Worm (Caenorhabditis elegans) whole organism, midembryonic: ENCODE measurements around the gene M04C3.1.

Experiments
- T22C8.4 ChIP-seq: fragments of 200-800 bp; sonication (Bioruptor generic); IDR thresholded peaks from 2 replicates; pipeline ENCODE4 v1.3.6; 2022; ENCODE audit warnings: missing genetic modification characterization, missing compliant biosample characterization
- cog-1 ChIP-seq: sonication (generic microtip); optimal IDR thresholded peaks from 2 replicates; lab custom pipeline; 2016; ENCODE audit warnings: missing genetic modification characterization, missing compliant biosample characterization
- flt-1 ChIP-seq: fragments of 200-800 bp; sonication (Bioruptor generic); IDR thresholded peaks from 2 replicates; pipeline ENCODE4 v1.3.6; 2022; ENCODE audit warnings: missing genetic modification characterization, missing compliant biosample characterization
- klf-2 ChIP-seq: fragments of 200-800 bp; sonication (Bioruptor generic); conservative IDR thresholded peaks from 2 replicates; pipeline ENCODE4 v1.3.6; 2022; ENCODE audit warnings: missing genetic modification reagents, missing genetic modification characterization, missing compliant biosample characterization
- med-1 ChIP-seq: sonication (generic microtip); optimal IDR thresholded peaks from 2 replicates; lab custom pipeline; 2017; ENCODE audit warnings: missing genetic modification characterization, mild to moderate bottlenecking, missing compliant biosample characterization, antibody characterized with exemption, missing genetic modification reagents; ENCODE audit not compliant: insufficient read depth
- ref-1 ChIP-seq: fragments of 200-800 bp; sonication (Bioruptor generic); conservative IDR thresholded peaks from 2 replicates; pipeline ENCODE4 v1.3.6; 2022; ENCODE audit warnings: missing genetic modification reagents, missing genetic modification characterization, missing compliant biosample characterization
- tab-1 ChIP-seq: fragments of 200-800 bp; sonication (Bioruptor generic); IDR thresholded peaks from 2 replicates; pipeline ENCODE4 v1.3.6; 2022; ENCODE audit warnings: missing genetic modification characterization, missing compliant biosample characterization
- ztf-23 ChIP-seq: fragments of 200-800 bp; sonication (Bioruptor generic); IDR thresholded peaks from 2 replicates; pipeline ENCODE4 v1.3.6; 2022; ENCODE audit warnings: missing genetic modification reagents, missing genetic modification characterization, missing compliant biosample characterization
- ztf-29 ChIP-seq: fragments of 200-800 bp; sonication (Bioruptor generic); IDR thresholded peaks from 2 replicates; pipeline ENCODE4 v1.3.6; 2022; ENCODE audit warnings: missing genetic modification reagents, missing genetic modification characterization, missing compliant biosample characterization

Gene M04C3.1

DNA sequence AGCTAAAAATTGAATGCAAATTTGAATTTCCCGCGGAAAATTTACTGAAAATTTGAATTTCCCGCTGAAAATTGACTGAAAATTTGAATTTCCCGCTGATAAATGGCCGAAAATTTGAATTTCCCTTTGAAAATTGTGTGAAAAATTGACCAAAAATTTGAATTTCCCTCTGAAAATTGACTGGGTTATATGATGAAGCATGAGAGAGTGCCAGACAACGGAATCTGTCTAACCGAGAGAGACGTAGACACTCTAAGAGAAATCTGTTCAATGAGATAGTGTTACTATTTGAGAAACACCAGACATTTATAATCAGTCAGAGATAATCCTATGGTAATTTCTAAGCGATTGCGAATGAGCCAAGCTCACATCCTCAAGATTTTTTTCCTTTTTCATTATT lies 31.9 kb upstream of the M04C3.1 start:
- TF ChIP-seq ztf-23 (GFP tag; lab: Robert Waterston, UW) = no peak
- TF ChIP-seq klf-2 = no peak
- no peak for TF ChIP-seq flt-1 (GFP tag; lab: Robert Waterston, UW)
- no peak for TF ChIP-seq tab-1 (GFP tag; lab: Robert Waterston, UW)
- no peak for TF ChIP-seq ztf-29 (GFP tag; lab: Robert Waterston, UW)
- no peak for TF ChIP-seq T22C8.4
- no peak for TF ChIP-seq cog-1 (tag; lab: Kevin White, UChicago)
- TF ChIP-seq med-1 (GFP tag; lab: Kevin White, UChicago) = no peak
- TF ChIP-seq ref-1 (GFP tag; lab: Robert Waterston, UW) = no peak

DNA sequence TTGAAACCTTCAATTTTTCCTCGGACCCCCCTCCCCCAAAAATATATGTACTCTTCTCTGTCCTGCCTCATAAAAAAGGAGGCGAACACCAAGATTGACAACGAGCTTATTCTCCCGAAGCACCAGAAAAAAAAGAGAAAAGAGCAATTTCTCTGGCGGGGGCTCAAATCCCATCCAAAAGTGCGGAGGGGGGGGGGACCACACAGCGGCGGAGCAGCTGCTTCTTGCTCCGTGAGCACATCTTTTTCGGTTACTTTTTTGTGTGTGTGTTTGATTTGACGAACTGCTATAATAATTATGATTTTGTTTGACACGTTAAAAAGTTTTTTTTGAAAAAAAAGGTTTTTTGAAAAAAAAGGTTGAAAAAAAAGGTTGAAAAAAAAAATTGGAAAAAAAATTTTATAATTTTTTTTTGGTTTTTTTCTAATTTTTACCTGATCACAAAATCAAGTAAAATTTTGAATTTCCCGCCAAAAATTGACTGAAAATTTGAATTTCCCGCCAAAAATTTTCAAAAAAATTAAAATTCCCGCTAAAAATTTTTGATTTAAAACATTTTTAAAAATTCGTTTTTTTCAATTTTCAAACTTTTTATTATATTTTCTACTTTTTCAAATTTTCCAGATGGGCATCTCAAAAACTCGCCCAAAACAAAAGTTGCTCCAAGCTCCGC lies 28.6 kb upstream of the M04C3.1 start, which contains the start of gene Y43F8B.10:
TSS of gene Y43F8B.10 (plus strand) at position 623 of the 673 bp plus-strand sequence.
- no peak for TF ChIP-seq tab-1 (GFP tag; lab: Robert Waterston, UW)
- no peak for TF ChIP-seq klf-2
- no peak for TF ChIP-seq cog-1 (tag; lab: Kevin White, UChicago)
- TF ChIP-seq flt-1 (GFP tag; lab: Robert Waterston, UW) = no peak
- no peak for TF ChIP-seq ztf-23 (GFP tag; lab: Robert Waterston, UW)
- TF ChIP-seq T22C8.4 = no peak
- TF ChIP-seq ref-1 (GFP tag; lab: Robert Waterston, UW) = no peak
- TF ChIP-seq ztf-29 (GFP tag; lab: Robert Waterston, UW) = no peak
- TF ChIP-seq med-1 (GFP tag; lab: Kevin White, UChicago) = no peak

- no peak for TF ChIP-seq flt-1 (GFP tag; lab: Robert Waterston, UW)
- no peak for TF ChIP-seq cog-1 (tag; lab: Kevin White, UChicago)
- TF ChIP-seq med-1 (GFP tag; lab: Kevin White, UChicago) = no peak
- no peak for TF ChIP-seq tab-1 (GFP tag; lab: Robert Waterston, UW)
- no peak for TF ChIP-seq ref-1 (GFP tag; lab: Robert Waterston, UW)
- no peak for TF ChIP-seq ztf-23 (GFP tag; lab: Robert Waterston, UW)
- TF ChIP-seq klf-2 = no peak
- TF ChIP-seq ztf-29 (GFP tag; lab: Robert Waterston, UW) = no peak
- TF ChIP-seq T22C8.4 = no peak
These were observed 25.0 kb upstream of the M04C3.1 start, which contains the start of gene Y43F8B.11 for ce11 chrV:19470385-19470784. TSS of gene Y43F8B.11 (plus strand) at chrV:19470685.

ce11 chrV:19468083-19468482 lies 22.7 kb upstream of the M04C3.1 start, which contains the start of gene Y43F8B.12:
TSS of gene Y43F8B.12 (plus strand) at chrV:19468383.
- TF ChIP-seq tab-1 (GFP tag; lab: Robert Waterston, UW) = no peak

DNA sequence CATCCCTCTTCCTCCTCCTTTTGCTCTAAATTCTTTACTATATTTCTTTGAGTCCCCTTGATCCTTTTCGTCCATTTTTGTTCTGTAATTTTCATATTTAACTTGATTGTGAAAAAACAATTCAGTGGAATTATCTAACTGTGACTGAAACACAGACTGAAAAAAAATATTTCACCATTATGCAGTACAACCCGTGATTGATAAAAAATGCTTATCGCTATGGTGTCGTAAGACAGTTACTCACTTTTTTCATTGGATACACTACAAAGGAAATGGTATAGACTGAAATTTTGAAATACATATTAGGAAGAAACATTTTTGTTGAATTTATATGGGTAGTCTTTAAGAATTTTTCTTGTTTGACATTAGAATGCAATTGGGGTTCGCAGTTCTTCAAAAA lies 22.2 kb upstream of the M04C3.1 start, which contains the start of gene Y43F8B.23:
TSS of gene Y43F8B.23 (minus strand) at position 75 of the 400 bp plus-strand sequence.
- TF ChIP-seq ref-1 (GFP tag; lab: Robert Waterston, UW) = no peak

ce11 chrV:19462612-19463011 lies 17.2 kb upstream of the M04C3.1 start, which contains the start of gene Y43F8B.25:
TSS of gene Y43F8B.25 (plus strand) at chrV:19462912.
- TF ChIP-seq klf-2 = no peak
- TF ChIP-seq flt-1 (GFP tag; lab: Robert Waterston, UW) = no peak
- no peak for TF ChIP-seq med-1 (GFP tag; lab: Kevin White, UChicago)
- no peak for TF ChIP-seq ztf-23 (GFP tag; lab: Robert Waterston, UW)
- TF ChIP-seq ztf-29 (GFP tag; lab: Robert Waterston, UW) = no peak
- TF ChIP-seq ref-1 (GFP tag; lab: Robert Waterston, UW) = no peak
- no peak for TF ChIP-seq T22C8.4
- no peak for TF ChIP-seq tab-1 (GFP tag; lab: Robert Waterston, UW)
- no peak for TF ChIP-seq cog-1 (tag; lab: Kevin White, UChicago)

DNA sequence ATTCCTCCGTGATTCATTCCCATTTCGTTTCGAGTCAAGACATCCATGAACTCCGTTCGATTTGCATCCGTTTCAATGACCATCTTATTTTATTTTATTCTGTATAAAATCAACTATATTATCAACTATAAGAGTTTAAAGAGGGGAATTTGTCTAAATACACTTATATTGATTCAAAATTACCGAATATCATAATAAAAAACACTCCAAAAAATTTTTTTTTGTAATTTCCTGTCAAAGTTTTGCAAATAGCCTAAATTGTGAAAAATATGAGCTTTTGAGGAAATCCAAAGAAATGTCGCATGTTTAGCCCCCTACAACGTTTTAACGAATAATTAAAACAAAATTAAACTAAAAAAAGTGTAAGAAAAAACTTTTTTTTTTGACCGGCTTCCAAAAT lies 16.6 kb upstream of the M04C3.1 start, which contains the start of gene Y43F8B.15:
TSS of gene Y43F8B.15 (minus strand) at position 101 of the 400 bp plus-strand sequence.
- TF ChIP-seq flt-1 (GFP tag; lab: Robert Waterston, UW) = no peak
- TF ChIP-seq ztf-23 (GFP tag; lab: Robert Waterston, UW) = no peak
- no peak for TF ChIP-seq cog-1 (tag; lab: Kevin White, UChicago)
- TF ChIP-seq T22C8.4 = no peak
- no peak for TF ChIP-seq med-1 (GFP tag; lab: Kevin White, UChicago)
- no peak for TF ChIP-seq ref-1 (GFP tag; lab: Robert Waterston, UW)
- TF ChIP-seq tab-1 (GFP tag; lab: Robert Waterston, UW) = no peak
- no peak for TF ChIP-seq ztf-29 (GFP tag; lab: Robert Waterston, UW)
- no peak for TF ChIP-seq klf-2

DNA sequence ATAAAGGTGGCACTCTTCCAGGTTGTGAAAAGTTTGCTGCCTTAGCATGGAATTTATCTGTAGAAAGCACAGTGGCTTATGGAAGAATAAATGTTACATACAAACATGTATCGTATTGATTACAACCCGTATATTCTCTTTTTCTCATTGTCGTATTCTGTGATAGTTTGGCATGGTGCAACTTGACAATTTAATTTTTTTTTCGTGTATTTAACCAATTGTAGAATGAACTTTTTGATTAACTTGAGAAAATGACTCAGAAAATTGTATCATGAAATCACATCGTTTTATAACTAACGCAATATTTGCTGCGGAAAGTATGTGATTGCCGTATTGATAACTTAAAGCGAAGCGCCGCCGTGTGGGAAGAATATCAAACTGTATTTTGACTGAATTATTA lies 11.7 kb upstream of the M04C3.1 start, which contains the start of gene Y43F8B.24:
TSS of gene Y43F8B.24 (plus strand) at position 301 of the 400 bp plus-strand sequence.
- TF ChIP-seq med-1 (GFP tag; lab: Kevin White, UChicago) (no peak), T22C8.4 (no peak), ztf-23 (GFP tag; lab: Robert Waterston, UW) (no peak), cog-1 (tag; lab: Kevin White, UChicago) (no peak), flt-1 (GFP tag; lab: Robert Waterston, UW) (no peak), tab-1 (GFP tag; lab: Robert Waterston, UW) (no peak), klf-2 (no peak), ztf-29 (GFP tag; lab: Robert Waterston, UW) (no peak), ref-1 (GFP tag; lab: Robert Waterston, UW) (no peak)

DNA sequence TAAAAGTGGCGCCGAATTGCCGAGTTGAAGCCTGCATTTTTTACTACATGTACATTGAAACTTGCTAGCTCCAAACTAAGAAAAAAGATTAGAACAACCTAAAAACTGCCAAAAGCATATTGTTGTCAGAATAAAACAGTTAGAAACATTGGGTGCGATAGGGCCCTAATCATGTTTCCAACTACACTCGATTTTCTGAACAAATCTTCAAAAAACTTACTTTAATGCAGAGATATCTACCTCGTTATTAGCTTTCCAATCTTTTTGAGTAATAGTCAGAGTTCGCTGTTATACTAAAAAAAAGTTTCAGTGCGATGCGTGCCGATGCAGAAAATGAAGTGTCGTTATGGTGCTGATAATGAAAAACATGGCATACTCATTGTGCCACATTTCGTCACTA lies 10.2 kb upstream of the M04C3.1 start, which contains the start of the genes Y43F8B.13 and Y43F8B.14:
TSS of gene Y43F8B.13 (plus strand) at position 301 of the 400 bp plus-strand sequence.
TSS of gene Y43F8B.14 (minus strand) at position 322 of the 400 bp plus-strand sequence.
- TF ChIP-seq ref-1 (GFP tag; lab: Robert Waterston, UW) (no peak), ztf-23 (GFP tag; lab: Robert Waterston, UW) (no peak), klf-2 (no peak), cog-1 (tag; lab: Kevin White, UChicago) (no peak), tab-1 (GFP tag; lab: Robert Waterston, UW) (no peak), T22C8.4 (no peak), ztf-29 (GFP tag; lab: Robert Waterston, UW) (no peak), flt-1 (GFP tag; lab: Robert Waterston, UW) (no peak), med-1 (GFP tag; lab: Kevin White, UChicago) (no peak)
